Worm (Caenorhabditis elegans) whole organism, late embryonic: Measurements from ENCODE around the gene cdc-25.3.

Experiments used
- ahr-1 ChIP-seq: sonication (generic microtip); optimal IDR thresholded peaks from 2 replicates; lab custom pipeline; 2016; ENCODE audit warnings: missing genetic modification characterization, missing compliant biosample characterization
- ama-1 ChIP-seq: fragments of 150-350 bp; optimal IDR thresholded peaks from 2 replicates; lab custom pipeline; 2014
- ceh-18 ChIP-seq: sonication (generic microtip); optimal IDR thresholded peaks from 2 replicates; lab custom pipeline; 2016; ENCODE audit warnings: missing genetic modification characterization, missing compliant biosample characterization
- ceh-22 ChIP-seq: sonication (generic microtip); optimal IDR thresholded peaks from 2 replicates; lab custom pipeline; 2017; ENCODE audit warnings: missing biosample characterization, missing genetic modification characterization
- ceh-24 ChIP-seq: sonication (generic microtip); optimal IDR thresholded peaks from 2 replicates; lab custom pipeline; 2016; ENCODE audit warnings: mild to moderate bottlenecking, missing genetic modification characterization, missing compliant biosample characterization
- ceh-30 ChIP-seq: fragments of 150-350 bp; optimal IDR thresholded peaks from 2 replicates; lab custom pipeline; 2014; ENCODE audit warnings: missing biosample characterization, missing genetic modification characterization
- ceh-34 ChIP-seq: sonication (generic microtip); optimal IDR thresholded peaks from 2 replicates; lab custom pipeline; 2016; ENCODE audit warnings: mild to moderate bottlenecking, missing genetic modification characterization, missing compliant biosample characterization
- ceh-6 ChIP-seq: fragments of 200-800 bp; sonication (Bioruptor generic); optimal IDR thresholded peaks from 2 replicates; lab custom pipeline; 2018; ENCODE audit warnings: mild to moderate bottlenecking, missing genetic modification characterization, missing compliant biosample characterization
- ceh-9 ChIP-seq: sonication (generic microtip); optimal IDR thresholded peaks from 2 replicates; lab custom pipeline; 2016; ENCODE audit warnings: mild to moderate bottlenecking, missing genetic modification characterization, inconsistent platforms, missing compliant biosample characterization
- elt-4 ChIP-seq: sonication (generic microtip); optimal IDR thresholded peaks from 2 replicates; lab custom pipeline; 2016; ENCODE audit warnings: missing genetic modification characterization, missing compliant biosample characterization
- eyg-1 ChIP-seq: sonication (generic microtip); optimal IDR thresholded peaks from 2 replicates; lab custom pipeline; 2016; ENCODE audit warnings: missing genotype, missing genetic modification characterization, missing compliant biosample characterization
- fax-1 ChIP-seq: sonication (generic microtip); optimal IDR thresholded peaks from 2 replicates; lab custom pipeline; 2016; ENCODE audit warnings: missing genotype, missing genetic modification characterization, missing compliant biosample characterization
- gmeb-2 ChIP-seq: sonication (generic microtip); optimal IDR thresholded peaks from 2 replicates; lab custom pipeline; 2016; ENCODE audit warnings: missing genetic modification characterization, inconsistent platforms, missing compliant biosample characterization
- hlh-13 ChIP-seq: fragments of 200-800 bp; sonication (Bioruptor generic); optimal IDR thresholded peaks from 2 replicates; lab custom pipeline; 2018; ENCODE audit warnings: mild to moderate bottlenecking, missing genetic modification characterization, missing compliant biosample characterization
- hlh-15 ChIP-seq: sonication (generic microtip); optimal IDR thresholded peaks from 2 replicates; lab custom pipeline; 2016; ENCODE audit warnings: missing genetic modification characterization, missing compliant biosample characterization
- hlh-8 ChIP-seq: sonication (generic microtip); optimal IDR thresholded peaks from 2 replicates; lab custom pipeline; 2016; ENCODE audit warnings: missing genotype, missing genetic modification characterization, missing compliant biosample characterization
- lim-6 ChIP-seq: sonication (generic microtip); optimal IDR thresholded peaks from 2 replicates; lab custom pipeline; 2016; ENCODE audit warnings: missing genetic modification characterization, missing compliant biosample characterization
- lin-11 ChIP-seq: fragments of 200-800 bp; sonication (Bioruptor generic); optimal IDR thresholded peaks from 2 replicates; lab custom pipeline; 2018; ENCODE audit warnings: mild to moderate bottlenecking, missing genetic modification characterization, missing compliant biosample characterization
- madf-2 ChIP-seq: sonication (generic microtip); optimal IDR thresholded peaks from 2 replicates; lab custom pipeline; 2017; ENCODE audit warnings: missing genetic modification characterization, missing compliant biosample characterization
- mec-3 ChIP-seq: sonication (generic microtip); optimal IDR thresholded peaks from 2 replicates; lab custom pipeline; 2016; ENCODE audit warnings: borderline replicate concordance, missing genetic modification characterization, missing compliant biosample characterization
- nfya-1 ChIP-seq: sonication (generic microtip); optimal IDR thresholded peaks from 2 replicates; lab custom pipeline; 2017; ENCODE audit warnings: missing genetic modification characterization, mild to moderate bottlenecking, missing compliant biosample characterization, antibody characterized with exemption, moderate library complexity
- nhr-11 ChIP-seq: fragments of 150-350 bp; optimal IDR thresholded peaks from 2 replicates; lab custom pipeline; 2014; ENCODE audit warnings: missing biosample characterization, missing genetic modification characterization
- nhr-232 ChIP-seq: sonication (generic microtip); optimal IDR thresholded peaks from 2 replicates; lab custom pipeline; 2016; ENCODE audit warnings: missing genetic modification characterization, missing compliant biosample characterization
- pag-3 ChIP-seq: sonication (generic microtip); optimal IDR thresholded peaks from 2 replicates; lab custom pipeline; 2016; ENCODE audit warnings: missing compliant biosample characterization, missing genetic modification characterization, borderline replicate concordance
- pat-9 ChIP-seq: fragments of 200-800 bp; sonication (Bioruptor generic); optimal IDR thresholded peaks from 2 replicates; lab custom pipeline; 2018; ENCODE audit warnings: mild to moderate bottlenecking, missing genetic modification characterization, moderate library complexity, missing compliant biosample characterization
- pros-1 ChIP-seq: fragments of 150-350 bp; optimal IDR thresholded peaks from 2 replicates; lab custom pipeline; 2014; ENCODE audit warnings: missing biosample characterization, missing genetic modification reagents, missing genetic modification characterization
- sdc-2 ChIP-seq: sonication (generic microtip); optimal IDR thresholded peaks from 2 replicates; lab custom pipeline; 2016; ENCODE audit warnings: missing genotype, missing genetic modification characterization, missing compliant biosample characterization
- sox-2 ChIP-seq: fragments of 200-800 bp; sonication (Bioruptor generic); IDR thresholded peaks from 2 replicates; pipeline ENCODE4 v1.3.6; 2022; ENCODE audit warnings: missing genetic modification reagents, missing genetic modification characterization, missing compliant biosample characterization
- syd-9 ChIP-seq: sonication (generic microtip); optimal IDR thresholded peaks from 2 replicates; lab custom pipeline; 2016; ENCODE audit warnings: mild to moderate bottlenecking, missing genetic modification characterization, moderate library complexity, missing compliant biosample characterization
- unc-42 ChIP-seq: sonication (generic microtip); optimal IDR thresholded peaks from 2 replicates; lab custom pipeline; 2016; ENCODE audit warnings: missing genotype, missing genetic modification characterization, missing compliant biosample characterization
- unc-55 ChIP-seq: sonication (generic microtip); optimal IDR thresholded peaks from 2 replicates; lab custom pipeline; 2017; ENCODE audit warnings: missing biosample characterization, missing genetic modification reagents, missing genetic modification characterization

Gene cdc-25.3

DNA sequence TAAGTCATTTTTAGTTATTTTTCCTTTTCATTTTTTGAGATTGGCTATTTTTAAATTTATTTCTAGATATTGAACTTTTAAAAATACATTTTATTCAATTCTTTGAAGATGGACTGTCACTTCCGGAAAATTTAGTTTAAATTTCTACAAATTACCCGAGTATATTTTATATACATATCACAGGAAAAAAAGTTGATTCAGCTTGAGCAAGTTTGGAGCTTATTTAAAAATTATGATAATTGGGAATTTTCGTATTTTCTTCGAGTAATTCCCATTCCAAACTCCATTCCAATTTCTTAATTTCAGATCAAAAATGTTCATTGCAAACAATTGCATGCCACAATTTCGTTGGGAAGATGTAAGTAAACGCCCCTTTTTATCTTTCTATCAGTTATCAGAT is 12.0 kb upstream of the cdc-25.3 start, which contains the start of gene arrd-15:
TSS of gene arrd-15 (plus strand) at position 301 of the 400 bp plus-strand sequence.
- peak; percentile 26 for TF ChIP-seq ceh-34 (tag; lab: Kevin White, UChicago)
- no peak for TF ChIP-seq lin-11
- no peak for TF ChIP-seq eyg-1 (tag; lab: Kevin White, UChicago)

DNA sequence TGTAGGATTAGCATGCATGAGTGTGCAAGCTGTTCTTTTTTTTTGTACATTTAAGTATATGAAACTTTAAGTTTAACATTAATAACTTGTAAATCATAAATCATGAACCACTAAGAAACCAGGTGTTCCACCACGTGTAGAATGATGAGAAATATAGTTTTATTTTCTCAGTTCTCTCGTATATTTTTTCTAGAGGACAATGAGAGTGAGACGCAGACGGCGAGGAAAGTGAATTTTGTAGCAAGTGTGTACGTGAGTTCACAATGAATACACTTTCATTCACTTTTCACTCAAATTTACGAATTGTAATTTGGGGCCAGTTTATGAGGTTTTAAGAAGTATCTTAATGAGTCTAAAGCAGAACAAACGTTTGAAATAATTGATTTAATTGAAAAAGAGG is 8.8 kb upstream of the cdc-25.3 start:
- TF ChIP-seq ceh-22 (tag; lab: Kevin White, UChicago) (no peak), unc-55 (GFP tag; lab: Kevin White, UChicago) (peak; percentile 36)

DNA sequence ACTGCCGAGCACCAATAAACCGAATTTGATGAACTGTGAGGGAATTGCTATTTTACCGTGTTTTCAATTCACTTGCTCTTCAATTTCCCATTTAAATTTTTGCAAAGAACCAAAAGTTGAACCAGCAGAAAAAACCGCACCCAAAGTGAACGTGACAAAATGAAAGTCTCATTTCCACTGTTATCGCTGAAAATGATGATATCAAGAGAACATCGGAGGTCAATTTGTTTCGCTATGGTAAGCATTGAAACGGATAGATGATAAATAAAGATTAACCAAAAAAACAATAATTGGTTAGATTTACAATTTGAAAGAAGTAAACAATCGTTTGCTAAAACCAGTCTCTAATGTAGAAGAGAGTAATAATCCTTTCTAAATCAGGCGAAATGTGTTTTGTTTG is 7.8 kb upstream of the cdc-25.3 start:
- TF ChIP-seq mec-3 (tag; lab: Kevin White, UChicago) (no peak), unc-55 (GFP tag; lab: Kevin White, UChicago) (no peak), ceh-6 (GFP tag; lab: Kevin White, UChicago) (no peak), ceh-9 (tag; lab: Kevin White, UChicago) (no peak), nhr-11 (tag; lab: Kevin White, UChicago) (no peak), pag-3 (tag; lab: Kevin White, UChicago) (no peak), hlh-15 (tag; lab: Kevin White, UChicago) (no peak), sox-2 (GFP tag; lab: Robert Waterston, UW) (no peak), pat-9 (no peak), fax-1 (tag; lab: Kevin White, UChicago) (no peak), hlh-13 (GFP tag; lab: Kevin White, UChicago) (no peak)
- TF ChIP-seq, all 69 proteins: peak for 0

ce11 chrIII:8923937-8924336 is 6.2 kb upstream of the cdc-25.3 start, which contains the start of gene ZK637.12:
TSS of gene ZK637.12 (plus strand) at chrIII:8924237.
- TF ChIP-seq pros-1 (tag; lab: Kevin White, UChicago) (no peak), hlh-8 (tag; lab: Kevin White, UChicago) (no peak), ahr-1 (tag; lab: Kevin White, UChicago) (no peak), nhr-232 (tag; lab: Kevin White, UChicago) (no peak), madf-2 (tag; lab: Kevin White, UChicago) (no peak), nfya-1 (tag; lab: Kevin White, UChicago) (no peak), ceh-6 (GFP tag; lab: Kevin White, UChicago) (no peak), unc-42 (tag; lab: Kevin White, UChicago) (no peak), ceh-9 (tag; lab: Kevin White, UChicago) (no peak)

DNA sequence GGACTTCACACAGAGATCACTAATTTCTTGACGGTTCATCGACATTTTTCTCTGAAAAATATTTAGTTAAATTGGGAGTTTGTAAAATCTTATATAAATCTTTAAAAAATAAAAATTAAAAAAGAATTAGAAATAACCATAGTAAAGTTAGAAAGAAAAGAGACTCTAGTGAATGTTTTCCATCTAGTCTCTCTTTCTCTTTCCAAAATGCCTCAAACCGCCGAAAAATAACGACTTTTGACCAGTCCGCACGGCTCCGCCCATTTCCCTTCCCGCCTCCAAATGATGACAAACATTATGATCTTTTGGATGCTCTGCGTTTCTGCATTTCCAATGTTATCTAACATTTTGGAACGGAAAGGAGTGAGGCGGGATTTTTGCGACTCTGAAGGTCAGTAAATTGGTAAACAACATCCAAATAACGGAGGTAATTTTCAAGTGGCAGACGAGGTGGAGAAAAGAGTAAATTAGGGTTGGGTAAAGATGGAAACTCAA is 5.6 kb upstream of the cdc-25.3 start, which contains the start of gene glb-1:
TSS of gene glb-1 (minus strand) at position 51 of the 495 bp plus-strand sequence.
- TF ChIP-seq elt-4 (no peak), unc-55 (GFP tag; lab: Kevin White, UChicago) (peak; percentile 61)
- TF ChIP-seq, all 69 proteins: peak for 1

DNA sequence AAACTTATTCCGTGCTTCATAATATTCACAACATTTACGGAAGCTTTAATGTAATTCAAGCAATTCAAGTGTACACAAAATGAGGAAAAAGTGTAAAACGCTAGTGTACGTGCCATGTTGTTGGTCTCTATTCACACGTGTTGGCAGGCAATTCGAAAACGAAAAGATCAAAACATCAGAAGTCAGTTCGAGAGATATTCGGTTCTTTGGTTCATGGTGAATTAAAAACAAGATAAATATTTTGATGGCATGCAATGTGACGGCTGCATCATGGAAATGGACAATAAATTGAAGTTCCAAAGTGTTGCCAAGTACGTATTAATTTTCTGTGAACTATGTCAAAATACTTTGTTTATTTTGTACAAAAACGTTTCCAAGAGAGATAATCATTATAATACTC is 4.3 kb upstream of the cdc-25.3 start:
- TF ChIP-seq gmeb-2 (tag; lab: Kevin White, UChicago) (no peak), lim-6 (tag; lab: Kevin White, UChicago) (no peak), ceh-30 (tag; lab: Kevin White, UChicago) (no peak), ama-1 (lab: Kevin White, UChicago) (peak; percentile 22), syd-9 (tag; lab: Kevin White, UChicago) (no peak), nfya-1 (tag; lab: Kevin White, UChicago) (peak; percentile 34), ceh-24 (tag; lab: Kevin White, UChicago) (no peak), lin-11 (no peak), hlh-15 (tag; lab: Kevin White, UChicago) (no peak), sdc-2 (no peak), ceh-18 (tag; lab: Kevin White, UChicago) (peak; percentile 7)
- TF ChIP-seq, all 69 proteins: peak for 3
